Fruit fly (Drosophila melanogaster): ENCODE measurements around the gene CG7409.

Gene CG7409

DNA sequence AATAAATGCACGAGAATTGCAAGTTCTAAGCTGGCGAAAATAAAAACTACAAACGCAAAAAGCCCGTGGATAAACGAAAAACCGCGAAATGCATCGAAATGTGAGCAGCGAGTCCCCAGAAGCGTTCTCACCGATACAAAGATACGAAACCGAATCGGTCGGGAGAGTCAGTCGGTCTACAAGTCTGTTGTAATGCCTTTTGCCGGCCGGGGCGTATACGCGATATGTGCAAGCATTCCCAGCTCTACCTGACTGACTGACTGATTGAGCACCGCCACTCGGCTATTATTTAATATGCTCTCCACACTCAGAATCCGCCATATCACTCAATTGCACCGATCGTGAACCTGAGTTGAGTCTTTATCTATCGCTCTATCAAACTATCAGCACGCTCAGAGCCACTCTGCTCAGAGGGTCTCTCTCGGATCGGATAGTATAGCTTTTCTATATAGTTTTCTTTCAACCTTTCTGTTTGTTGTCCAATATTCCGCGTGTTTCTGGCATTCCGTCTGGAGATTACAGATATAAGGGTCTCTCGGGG, 21.2 kb downstream of the CG7409 start, which contains the start of gene Clk:
Clk (minus strand) TSS at position 239 of the 541 bp plus-strand sequence.
- TF ChIP-seq CG9948 (tag; optimal IDR thresholded peaks at IDR 0.05), result no peak
- no peak for TF ChIP-seq CG15710 (tag; optimal IDR thresholded peaks at IDR 0.05)
- no peak for TF ChIP-seq Ets98B (GFP tag; IDR thresholded peaks at IDR 0.05)
- TF ChIP-seq EcR (GFP tag; optimal IDR thresholded peaks at IDR 0.05), result no peak
- no peak for TF ChIP-seq CG13204 (GFP tag; optimal IDR thresholded peaks at IDR 0.05)
- no peak for TF ChIP-seq Pif1A (GFP tag; optimal IDR thresholded peaks at IDR 0.05)
- TF ChIP-seq rn (GFP tag; IDR thresholded peaks at IDR 0.05), result no peak
- TF ChIP-seq CG10348 (GFP tag; IDR thresholded peaks at IDR 0.05), result no peak
- TF ChIP-seq CG14655 (GFP tag; optimal IDR thresholded peaks at IDR 0.05), result no peak

DNA sequence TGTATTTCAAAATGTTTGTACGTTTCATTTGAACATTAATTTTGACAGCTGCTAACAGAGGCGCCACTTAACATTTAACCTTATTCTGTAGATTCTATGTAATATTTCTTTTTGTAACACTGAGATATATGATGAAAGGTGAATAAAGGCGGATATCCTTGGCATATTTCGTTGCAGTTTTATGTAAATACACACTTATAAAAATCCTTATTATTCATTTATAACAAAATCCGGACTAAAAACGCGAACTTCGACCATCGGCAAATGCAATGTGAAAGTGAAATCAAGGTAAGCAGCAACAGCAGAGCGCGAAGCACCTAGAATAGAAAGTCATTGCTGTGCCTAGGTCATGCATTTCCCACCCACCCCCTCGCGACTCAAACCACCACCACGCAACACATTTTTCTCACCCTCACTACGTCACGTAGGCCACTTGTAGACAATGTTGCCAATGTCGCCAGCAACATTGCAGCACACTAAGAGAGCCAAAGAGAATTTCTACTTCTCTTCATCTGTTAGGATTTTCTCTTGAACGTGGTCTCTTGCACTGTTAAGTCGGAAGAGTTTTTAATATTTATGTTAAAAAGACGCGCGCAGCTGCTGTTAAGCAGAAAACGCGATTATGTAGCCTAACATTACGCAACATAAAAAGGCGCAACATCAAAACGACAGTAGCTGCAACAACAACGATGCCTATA, 27.3 kb downstream of the CG7409 start:
- peak; percentile 74 for TF ChIP-seq CG12605 (GFP tag; IDR thresholded peaks at IDR 0.05)
- no peak for TF ChIP-seq Pif1B (GFP tag; optimal IDR thresholded peaks at IDR 0.05)
- no peak for TF ChIP-seq CG13204 (GFP tag; optimal IDR thresholded peaks at IDR 0.05)
- no peak for TF ChIP-seq fd96Ca (GFP tag; IDR thresholded peaks at IDR 0.05)
- TF ChIP-seq Pif1A (GFP tag; optimal IDR thresholded peaks at IDR 0.05), result no peak
- no peak for TF ChIP-seq CG17806 (tag; optimal IDR thresholded peaks at IDR 0.05)
- TF ChIP-seq EcR (GFP tag; optimal IDR thresholded peaks at IDR 0.05), result no peak
- no peak for TF ChIP-seq CG15710 (tag; optimal IDR thresholded peaks at IDR 0.05)
- no peak for TF ChIP-seq CG32121 (GFP tag; IDR thresholded peaks at IDR 0.05)
- 0 out of 3 replicates have a peak, but pooled peaks have one; percentile 43 for TF ChIP-seq CG4496 (GFP tag; IDR thresholded peaks at IDR 0.05)
- no peak for TF ChIP-seq rn (GFP tag; IDR thresholded peaks at IDR 0.05)
- peak; percentile 34; the same call in 1 of the 2 replicates for TF ChIP-seq Ets98B (GFP tag; IDR thresholded peaks at IDR 0.05)
- no peak for TF ChIP-seq Snoo (tag; optimal IDR thresholded peaks at IDR 0.05)
- no peak for TF ChIP-seq D1 (tag; optimal IDR thresholded peaks at IDR 0.05)
- no peak for TF ChIP-seq CG8301 (tag; optimal IDR thresholded peaks at IDR 0.05)
- no peak for TF ChIP-seq CG14655 (GFP tag; optimal IDR thresholded peaks at IDR 0.05)
- no peak for TF ChIP-seq CG10348 (GFP tag; IDR thresholded peaks at IDR 0.05)
- no peak for TF ChIP-seq gl (tag; optimal IDR thresholded peaks at IDR 0.05)
- TF ChIP-seq CG8159 (tag; optimal IDR thresholded peaks at IDR 0.05), result no peak
- TF ChIP-seq CG34367 (tag; optimal IDR thresholded peaks at IDR 0.05), result no peak
- TF ChIP-seq CG9948 (tag; optimal IDR thresholded peaks at IDR 0.05), result no peak

DNA sequence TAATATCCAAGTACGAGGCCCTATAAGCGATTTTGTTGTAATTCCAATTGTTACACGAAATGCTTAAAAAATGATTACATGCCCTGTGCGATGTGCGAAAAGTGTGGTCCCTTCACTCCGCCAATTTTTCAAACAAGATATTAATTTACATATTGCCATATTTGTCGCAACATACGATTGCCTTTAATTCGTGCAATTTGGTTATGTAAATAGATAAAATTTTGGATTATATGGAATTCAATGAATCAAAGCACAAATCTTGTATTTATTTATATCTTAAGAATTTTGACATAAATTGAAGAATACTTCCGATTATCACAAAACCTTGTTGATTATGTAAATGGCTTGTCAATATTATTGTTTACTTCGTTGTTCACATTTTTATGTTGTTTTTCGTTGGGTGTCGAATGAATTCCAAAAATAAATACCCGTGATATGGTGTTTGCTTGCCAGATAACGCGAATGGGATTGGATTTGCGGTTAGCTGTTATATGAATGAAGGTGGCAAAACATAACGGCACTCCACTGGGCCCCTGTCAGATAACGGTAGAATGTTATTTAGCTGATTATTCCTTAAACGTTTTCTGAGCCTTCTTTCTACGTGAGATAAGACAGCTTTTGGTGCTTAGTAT, 28.0 kb downstream of the CG7409 start:
- peak; percentile 9 for TF ChIP-seq Snoo (tag; optimal IDR thresholded peaks at IDR 0.05)
- no peak for TF ChIP-seq Ets98B (GFP tag; IDR thresholded peaks at IDR 0.05)

DNA sequence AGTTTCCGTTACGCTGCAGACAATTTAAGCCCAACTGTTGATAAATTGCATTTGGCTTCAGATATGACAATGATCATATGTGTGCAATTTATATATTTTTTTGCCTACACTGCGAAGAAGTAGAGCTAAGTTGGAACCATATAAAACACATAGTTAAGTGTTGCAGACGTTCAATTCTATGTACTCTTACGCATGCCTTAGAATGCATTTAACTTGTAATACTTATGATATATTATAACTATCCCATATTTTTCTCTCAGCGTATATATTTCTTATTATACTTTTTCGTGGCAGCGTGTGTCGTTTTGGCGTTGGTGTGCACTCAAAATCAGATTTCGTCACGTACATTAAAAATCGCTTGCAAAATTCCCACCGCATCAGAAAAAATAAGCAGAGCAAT, 29.2 kb downstream of the CG7409 start:
- TF ChIP-seq gl (tag; optimal IDR thresholded peaks at IDR 0.05), result no peak
- TF ChIP-seq Pif1B (GFP tag; optimal IDR thresholded peaks at IDR 0.05), result peak; percentile 28
- peak; percentile 36; the same call in 1 of the 2 replicates for TF ChIP-seq CG10348 (GFP tag; IDR thresholded peaks at IDR 0.05)
- peak; percentile 85 for TF ChIP-seq CG4496 (GFP tag; IDR thresholded peaks at IDR 0.05)
- peak; percentile 55 for TF ChIP-seq Pif1A (GFP tag; optimal IDR thresholded peaks at IDR 0.05)
- no peak for TF ChIP-seq CG15710 (tag; optimal IDR thresholded peaks at IDR 0.05)
- TF ChIP-seq CG8159 (tag; optimal IDR thresholded peaks at IDR 0.05), result no peak
- peak; percentile 32; the same call in 1 of the 2 replicates for TF ChIP-seq rn (GFP tag; IDR thresholded peaks at IDR 0.05)
- no peak; the same call in 2 of the 3 replicates for TF ChIP-seq fd96Ca (GFP tag; IDR thresholded peaks at IDR 0.05)
- TF ChIP-seq Snoo (tag; optimal IDR thresholded peaks at IDR 0.05), result peak; percentile 59
- TF ChIP-seq CG17806 (tag; optimal IDR thresholded peaks at IDR 0.05), result peak; percentile 43
- no peak for TF ChIP-seq CG14655 (GFP tag; optimal IDR thresholded peaks at IDR 0.05)
- TF ChIP-seq CG32121 (GFP tag; IDR thresholded peaks at IDR 0.05), result peak; percentile 86
- no peak for TF ChIP-seq CG9948 (tag; optimal IDR thresholded peaks at IDR 0.05)
- peak; percentile 44 for TF ChIP-seq CG8301 (tag; optimal IDR thresholded peaks at IDR 0.05)
- no peak for TF ChIP-seq EcR (GFP tag; optimal IDR thresholded peaks at IDR 0.05)
- no peak for TF ChIP-seq D1 (tag; optimal IDR thresholded peaks at IDR 0.05)
- TF ChIP-seq CG34367 (tag; optimal IDR thresholded peaks at IDR 0.05), result no peak
- TF ChIP-seq CG13204 (GFP tag; optimal IDR thresholded peaks at IDR 0.05), result no peak
- peak; percentile 69 for TF ChIP-seq CG12605 (GFP tag; IDR thresholded peaks at IDR 0.05)
- peak; percentile 77 for TF ChIP-seq Ets98B (GFP tag; IDR thresholded peaks at IDR 0.05)

DNA sequence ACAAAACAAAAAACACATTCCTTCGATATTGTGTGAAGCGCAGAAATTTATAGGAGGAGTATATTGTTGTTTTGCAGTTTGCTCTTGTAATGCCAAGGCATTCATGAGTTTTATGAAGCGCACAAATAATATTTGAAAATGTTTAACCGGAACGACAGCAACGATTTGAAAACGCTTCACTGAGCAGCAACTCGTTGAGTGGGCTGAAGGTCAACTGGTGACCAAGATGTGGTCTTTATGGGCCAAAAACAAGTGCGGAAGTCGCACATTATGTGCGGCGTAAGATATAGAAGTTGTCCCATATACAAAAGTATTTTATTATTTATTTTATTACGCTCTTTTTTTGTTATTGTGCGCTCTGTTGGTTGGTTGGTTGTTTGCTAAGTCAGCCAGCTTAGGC, 32.1 kb downstream of the CG7409 start:
- TF ChIP-seq CG34367 (tag; optimal IDR thresholded peaks at IDR 0.05), result no peak
- no peak for TF ChIP-seq Snoo (tag; optimal IDR thresholded peaks at IDR 0.05)
- no peak for TF ChIP-seq Pif1A (GFP tag; optimal IDR thresholded peaks at IDR 0.05)
- no peak for TF ChIP-seq CG4496 (GFP tag; IDR thresholded peaks at IDR 0.05)
- no peak for TF ChIP-seq CG8159 (tag; optimal IDR thresholded peaks at IDR 0.05)
- TF ChIP-seq CG13204 (GFP tag; optimal IDR thresholded peaks at IDR 0.05), result no peak
- TF ChIP-seq Ets98B (GFP tag; IDR thresholded peaks at IDR 0.05), result no peak

DNA sequence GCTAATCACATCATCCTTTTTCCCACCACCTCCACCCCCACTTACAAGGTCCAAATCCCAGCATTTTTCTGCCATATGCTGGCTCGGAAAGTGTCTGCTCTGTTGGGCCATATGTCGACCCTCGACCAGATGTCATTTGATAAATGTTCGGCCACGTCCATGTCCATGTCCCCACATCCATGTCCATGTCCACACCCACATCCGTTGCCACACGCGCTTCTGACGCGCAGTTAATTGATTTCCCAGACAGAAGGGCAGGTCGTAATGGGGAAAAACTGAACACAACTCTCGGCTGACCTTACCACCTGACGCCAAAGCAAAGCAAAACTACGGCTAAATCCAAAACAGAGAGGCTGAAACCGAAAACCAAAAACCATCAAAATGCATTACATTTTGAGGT, 32.8 kb downstream of the CG7409 start:
- TF ChIP-seq CG13204 (GFP tag; optimal IDR thresholded peaks at IDR 0.05) (no peak), CG15710 (tag; optimal IDR thresholded peaks at IDR 0.05) (no peak), CG8301 (tag; optimal IDR thresholded peaks at IDR 0.05) (no peak), gl (tag; optimal IDR thresholded peaks at IDR 0.05) (no peak), CG9948 (tag; optimal IDR thresholded peaks at IDR 0.05) (no peak), CG17806 (tag; optimal IDR thresholded peaks at IDR 0.05) (no peak), fd96Ca (GFP tag; IDR thresholded peaks at IDR 0.05) (no peak), Snoo (tag; optimal IDR thresholded peaks at IDR 0.05) (no peak), CG4496 (GFP tag; IDR thresholded peaks at IDR 0.05) (no peak), Ets98B (GFP tag; IDR thresholded peaks at IDR 0.05) (no peak), CG8159 (tag; optimal IDR thresholded peaks at IDR 0.05) (no peak), CG12605 (GFP tag; IDR thresholded peaks at IDR 0.05) (no peak), CG32121 (GFP tag; IDR thresholded peaks at IDR 0.05) (no peak), CG10348 (GFP tag; IDR thresholded peaks at IDR 0.05) (no peak), CG14655 (GFP tag; optimal IDR thresholded peaks at IDR 0.05) (no peak), Pif1A (GFP tag; optimal IDR thresholded peaks at IDR 0.05) (no peak)

All from whole organism, pupa.